Fruit fly (Drosophila melanogaster): ENCODE results near the gene CG34241.
A peak's percentile ranks its signal among the peaks of the same experiment; 100 is the strongest.

CG34241 gene

dm6 chr3L:12163693-12164092, 35.9 kb downstream of the CG34241 start, which contains the start of gene CG9760 (continued):
- TF ChIP-seq dpn (GFP tag; optimal IDR thresholded peaks at IDR 0.05) (no peak), CG7556 (GFP tag; optimal IDR thresholded peaks at IDR 0.05) (no peak), BEAF-32 (GFP tag; optimal IDR thresholded peaks at IDR 0.05) (no peak), toy (GFP tag; IDR thresholded peaks at IDR 0.05) (no peak), CG9876 (GFP tag; optimal IDR thresholded peaks at IDR 0.05) (no peak), Nf-YA (GFP tag; IDR thresholded peaks at IDR 0.05) (no peak), CG2875 (GFP tag; optimal IDR thresholded peaks at IDR 0.05) (no peak), NK7.1 (GFP tag; optimal IDR thresholded peaks at IDR 0.05) (no peak), nerfin-1 (tag; optimal IDR thresholded peaks at IDR 0.05) (no peak), CG3281 (GFP tag; optimal IDR thresholded peaks at IDR 0.05) (no peak), sima (GFP tag; optimal IDR thresholded peaks at IDR 0.05) (no peak), cg (GFP tag; optimal IDR thresholded peaks at IDR 0.05) (no peak), gfzf (GFP tag; optimal IDR thresholded peaks at IDR 0.05) (no peak), Med (GFP tag) (peak; percentile 82), Ets65A (GFP tag) (peak; percentile 56)

DNA sequence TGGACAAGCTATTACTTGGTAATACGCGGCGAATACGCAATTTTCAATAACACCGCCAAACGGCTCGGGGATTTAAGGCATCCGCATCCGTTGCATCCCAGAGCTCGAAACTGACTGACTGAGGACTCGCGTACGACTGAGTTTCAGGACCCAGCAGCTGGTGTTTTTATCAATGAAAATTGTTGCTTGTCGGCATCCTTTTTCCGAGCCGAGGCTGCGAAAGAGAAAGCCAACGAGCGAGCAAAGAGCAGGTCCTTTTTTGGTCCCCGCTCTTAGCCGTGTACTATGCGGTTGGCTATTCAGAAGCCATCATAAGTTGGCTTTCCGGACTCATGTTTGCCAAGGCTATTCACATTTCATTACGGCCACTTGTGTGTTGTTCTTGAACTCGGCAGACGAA, 47.6 kb downstream of the CG34241 start, which contains the start of gene Rh7:
Gene Rh7 (minus strand): TSS at position 101 of the 400 bp plus-strand sequence.
- TF ChIP-seq scrt (GFP tag; optimal IDR thresholded peaks at IDR 0.05) (peak; percentile 30), Deaf1 (tag; optimal IDR thresholded peaks at IDR 0.05) (peak; percentile 64), jigr1 (GFP tag; IDR thresholded peaks at IDR 0.05) (no peak), Sox102F (GFP tag; optimal IDR thresholded peaks at IDR 0.05) (no peak), Dip3 (GFP tag; optimal IDR thresholded peaks at IDR 0.05) (no peak), CTCF (GFP tag; optimal IDR thresholded peaks at IDR 0.05) (no peak), dmrt99B (tag; optimal IDR thresholded peaks at IDR 0.05) (no peak), CG30431 (GFP tag; optimal IDR thresholded peaks at IDR 0.05) (no peak)

DNA sequence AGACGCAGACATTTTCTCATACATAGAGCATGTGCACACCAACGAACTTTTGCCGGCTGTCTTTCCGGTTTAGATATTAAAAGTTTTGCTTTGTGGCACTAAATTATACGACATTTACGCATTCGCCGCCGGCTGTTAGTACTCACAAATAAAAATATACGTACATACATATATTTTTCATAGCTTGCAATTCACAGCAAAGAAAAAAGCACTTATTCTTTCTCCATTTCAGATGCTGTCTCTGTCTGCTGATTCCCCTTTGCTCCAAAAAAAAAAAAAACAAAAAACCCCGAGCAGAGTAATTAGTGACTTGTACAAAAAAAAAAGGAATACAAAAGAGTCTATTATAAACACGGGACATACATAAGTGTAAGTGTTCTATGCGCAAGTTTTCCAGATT, 49.5 kb downstream of the CG34241 start, which contains the start of gene CAH2:
Gene CAH2 (plus strand): TSS at position 301 of the 400 bp plus-strand sequence.
- TF ChIP-seq Mes4 (GFP tag; optimal IDR thresholded peaks at IDR 0.05) = no peak
- TF ChIP-seq Ets65A (GFP tag) = peak; percentile 19
